Fruit fly (Drosophila melanogaster): ENCODE results near the gene Prp5.

- TF ChIP-seq CG8478 (optimal IDR thresholded peaks at IDR 0.05) (no peak), CTCF (optimal IDR thresholded peaks at IDR 0.05) (no peak)
These were observed 47.0 kb upstream of the Prp5 start for dm6 chrX:15297963-15298297.

Measured in S2 (cell line).